Fruit fly (Drosophila melanogaster): ENCODE data around the gene CG2794.

CG2794 gene

dm6 chr2L:517911-518619, 45.9 kb upstream of the CG2794 start:
- TF ChIP-seq dsf (GFP tag; optimal IDR thresholded peaks at IDR 0.05; ENCODE audit: borderline replicate concordance) (no peak), Sp1 (GFP tag; optimal IDR thresholded peaks at IDR 0.05) (no peak), Hr83 (GFP tag; optimal IDR thresholded peaks at IDR 0.05; ENCODE audit: poor library complexity, severe bottlenecking) (no peak), fru (GFP tag; optimal IDR thresholded peaks at IDR 0.05) (no peak)

- TF ChIP-seq Vsx2 (GFP tag; optimal IDR thresholded peaks at IDR 0.05; ENCODE audit: partially characterized antibody) = no peak
- no peak for TF ChIP-seq N (GFP tag; optimal IDR thresholded peaks at IDR 0.05)
- no peak for TF ChIP-seq GATAd (GFP tag; optimal IDR thresholded peaks at IDR 0.05)
Observed at dm6 chr2L:518620-518913, 45.4 kb upstream of the CG2794 start.

- no peak for TF ChIP-seq GATAd (GFP tag; optimal IDR thresholded peaks at IDR 0.05)
Observed at dm6 chr2L:518979-519891, 44.7 kb upstream of the CG2794 start.

dm6 chr2L:520331-521000, 43.5 kb upstream of the CG2794 start:
- TF ChIP-seq brk (GFP tag; optimal IDR thresholded peaks at IDR 0.05) (no peak), ey (GFP tag; optimal IDR thresholded peaks at IDR 0.05) (peak; percentile 44), rgr (GFP tag; optimal IDR thresholded peaks at IDR 0.05) (peak; percentile 47), tai (GFP tag; optimal IDR thresholded peaks at IDR 0.05) (no peak), Hr83 (GFP tag; optimal IDR thresholded peaks at IDR 0.05; ENCODE audit: poor library complexity, severe bottlenecking) (no peak), Sp1 (GFP tag; optimal IDR thresholded peaks at IDR 0.05) (peak; percentile 5), Hnf4 (GFP tag; optimal IDR thresholded peaks at IDR 0.05) (peak; percentile 27), h (GFP tag; optimal IDR thresholded peaks at IDR 0.05) (peak; percentile 41), psq (GFP tag; optimal IDR thresholded peaks at IDR 0.05) (peak; percentile 15), Abd-B (GFP tag; optimal IDR thresholded peaks at IDR 0.05) (no peak), fru (GFP tag; optimal IDR thresholded peaks at IDR 0.05) (peak; percentile 64), foxo (GFP tag; optimal IDR thresholded peaks at IDR 0.05) (peak in 1 of 2 experiments; percentile 38), Rel (GFP tag; optimal IDR thresholded peaks at IDR 0.05) (no peak), Rel (tag; optimal IDR thresholded peaks at IDR 0.05) (no peak), sage (GFP tag; optimal IDR thresholded peaks at IDR 0.05) (no peak), br (GFP tag; optimal IDR thresholded peaks at IDR 0.05) (peak; percentile 48), sv (GFP tag; optimal IDR thresholded peaks at IDR 0.05) (peak; percentile 68), Vsx2 (GFP tag; optimal IDR thresholded peaks at IDR 0.05; ENCODE audit: partially characterized antibody) (no peak)

dm6 chr2L:521001-521827, 42.7 kb upstream of the CG2794 start:
- TF ChIP-seq Hnf4 (GFP tag; optimal IDR thresholded peaks at IDR 0.05) (no peak), tai (GFP tag; optimal IDR thresholded peaks at IDR 0.05) (no peak), foxo (GFP tag; optimal IDR thresholded peaks at IDR 0.05) (no peak)

dm6 chr2L:521940-522632, 41.9 kb upstream of the CG2794 start:
- TF ChIP-seq sv (GFP tag; optimal IDR thresholded peaks at IDR 0.05) = peak; percentile 51
- TF ChIP-seq foxo (GFP tag; optimal IDR thresholded peaks at IDR 0.05) = peak in 1 of 2 experiments; percentile 6
- TF ChIP-seq ey (GFP tag; optimal IDR thresholded peaks at IDR 0.05) = no peak
- TF ChIP-seq h (GFP tag; optimal IDR thresholded peaks at IDR 0.05) = peak; percentile 35
- no peak for TF ChIP-seq Sp1 (GFP tag; optimal IDR thresholded peaks at IDR 0.05)
- peak; percentile 27 for TF ChIP-seq OdsH (GFP tag; optimal IDR thresholded peaks at IDR 0.05)
